Worm (Caenorhabditis elegans) whole organism, mixed stage, embryonic: ENCODE data around the gene nep-5.
"Not testable (repeated sequence)": the region's sequence is repeated elsewhere in the genome, so short reads cannot be mapped to it uniquely, and the experiment has no call there.

Experiments
- M03D4.4 ChIP-seq: sonication (generic microtip); optimal IDR thresholded peaks from 2 replicates; lab custom pipeline; 2017; ENCODE audit warnings: mild to moderate bottlenecking, missing genetic modification characterization, missing compliant biosample characterization
- blmp-1 ChIP-seq: fragments of 150-350 bp; optimal IDR thresholded peaks from 2 replicates; lab custom pipeline; 2014; ENCODE audit warnings: missing biosample characterization, missing genetic modification characterization
- ces-1 ChIP-seq: fragments of 150-350 bp; optimal IDR thresholded peaks from 2 replicates; lab custom pipeline; 2014; ENCODE audit warnings: missing biosample characterization, missing genetic modification reagents, missing genetic modification characterization
- elt-3 ChIP-seq: fragments of 150-350 bp; optimal IDR thresholded peaks from 2 replicates; lab custom pipeline; 2014; ENCODE audit warnings: missing biosample characterization, missing genetic modification characterization
- snpc-4 ChIP-seq: fragments of 150-350 bp; optimal IDR thresholded peaks from 2 replicates; lab custom pipeline; 2014; ENCODE audit warnings: missing biosample characterization, missing genetic modification characterization
- tbx-8 ChIP-seq: fragments of 200-800 bp; sonication (Bioruptor generic); optimal IDR thresholded peaks from 2 replicates; lab custom pipeline; 2018; ENCODE audit warnings: mild to moderate bottlenecking, missing genetic modification characterization, moderate library complexity, missing compliant biosample characterization
- unc-39 ChIP-seq: fragments of 150-350 bp; optimal IDR thresholded peaks from 2 replicates; lab custom pipeline; 2014; ENCODE audit warnings: missing biosample characterization, missing genetic modification characterization
- unc-62 ChIP-seq: fragments of 150-350 bp; optimal IDR thresholded peaks from 2 replicates; lab custom pipeline; 2014; ENCODE audit warnings: missing biosample characterization, missing genetic modification reagents, missing genetic modification characterization

DNA sequence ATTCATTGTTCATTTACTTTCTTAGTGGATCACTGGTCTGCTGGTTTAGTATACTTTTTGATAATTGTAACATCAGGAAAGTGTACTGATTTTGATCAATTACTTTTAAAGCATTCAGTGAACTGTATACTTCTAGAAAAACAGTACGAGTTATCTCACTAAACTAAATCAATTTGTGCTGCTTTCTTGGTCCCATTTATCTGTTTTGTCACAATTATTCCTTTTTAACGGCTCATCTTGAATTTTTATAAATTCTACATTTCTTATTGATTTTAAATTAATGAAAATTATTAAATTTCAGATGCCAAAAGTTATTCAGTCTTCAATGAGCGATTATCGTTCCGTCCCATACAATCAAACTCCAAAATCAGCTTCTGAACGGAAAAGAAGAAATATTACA lies 47.0 kb downstream of the nep-5 start, which contains the start of gene hlh-25:
- not testable (repeated sequence) for TF ChIP-seq snpc-4 (tag; lab: Kevin White, UChicago); M03D4.4 (tag; lab: Kevin White, UChicago); unc-39 (tag; lab: Kevin White, UChicago); blmp-1 (tag; lab: Kevin White, UChicago); ces-1 (GFP tag; lab: Kevin White, UChicago); tbx-8; unc-62 (GFP tag; lab: Kevin White, UChicago); elt-3 (tag; lab: Kevin White, UChicago)
